Fruit fly (Drosophila melanogaster): ENCODE measurements around the gene CG13073.

Gene CG13073

DNA sequence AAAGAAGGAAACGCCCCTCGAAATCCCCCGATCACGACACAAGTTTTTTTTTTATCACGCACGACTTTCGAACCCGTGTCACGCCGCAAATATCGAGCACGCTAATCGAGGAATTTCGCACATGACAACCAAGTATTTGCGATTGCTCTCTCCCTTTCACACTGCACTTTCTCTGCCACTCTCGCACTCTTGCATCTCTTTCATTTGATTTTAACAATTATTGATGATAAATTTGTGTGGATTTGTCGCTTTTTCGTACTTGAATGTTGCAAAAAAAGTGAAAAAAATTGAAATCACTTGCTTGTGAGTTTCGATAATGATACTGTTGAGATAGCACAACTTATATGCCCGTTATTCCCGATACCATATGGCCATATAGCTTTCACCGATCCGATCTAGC lies at the start of gene CG13073:
TSS of gene CG13073 (minus strand) at position 101 of the 400 bp plus-strand sequence.
- TF ChIP-seq noc (tag; optimal IDR thresholded peaks at IDR 0.05): no peak

DNA sequence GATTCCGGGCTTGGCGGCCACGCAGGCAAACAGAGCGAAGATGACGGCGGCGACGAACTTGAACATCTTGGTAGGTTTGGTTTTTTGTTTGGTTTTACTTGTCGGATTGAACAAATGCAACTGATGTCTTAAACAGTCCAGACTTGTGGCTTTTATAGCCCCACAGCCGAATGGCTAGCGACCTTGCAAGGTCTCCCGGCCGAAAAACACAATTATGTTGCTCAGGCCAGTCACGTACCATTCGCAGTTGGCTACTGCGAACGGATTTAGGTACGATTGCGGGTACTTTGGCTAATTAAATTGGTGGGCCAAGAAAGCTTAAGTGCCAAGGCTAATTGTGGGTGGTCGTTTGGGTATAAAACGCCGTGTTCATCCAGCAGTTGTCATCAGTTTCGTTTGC lies 47.9 kb upstream of the CG13073 start, which contains the start of the genes CG13051 and CG13069:
TSS of gene CG13051 (minus strand) at position 101 of the 400 bp plus-strand sequence.
TSS of gene CG13069 (plus strand) at position 386 of the 400 bp plus-strand sequence.
- no peak for TF ChIP-seq noc (tag; optimal IDR thresholded peaks at IDR 0.05)

DNA sequence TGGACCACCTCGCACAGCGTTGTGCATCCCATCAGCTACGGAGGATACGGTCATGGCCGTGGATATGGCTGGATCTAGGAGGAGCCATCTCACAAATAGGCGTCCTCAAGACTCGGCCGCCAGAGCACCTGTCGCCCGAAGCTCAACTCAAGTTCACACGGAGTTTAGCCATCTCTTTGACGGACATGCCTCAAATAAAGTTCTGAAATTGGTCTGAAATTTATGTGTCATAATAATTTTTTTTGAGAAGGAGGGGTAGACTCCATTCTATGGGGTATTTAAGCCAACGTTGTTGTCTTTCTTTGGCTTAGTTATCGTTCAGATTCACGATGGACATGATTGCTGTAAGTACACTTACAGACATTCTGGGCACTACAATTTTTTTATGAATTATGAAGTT lies 45.9 kb upstream of the CG13073 start, which contains the start of gene CG13070:
TSS of gene CG13070 (plus strand) at position 301 of the 400 bp plus-strand sequence.
- TF ChIP-seq noc (tag; optimal IDR thresholded peaks at IDR 0.05): no peak

dm6 chr3L:16262440-16262839 lies 45.3 kb upstream of the CG13073 start, which contains the start of gene CG13071:
Gene CG13071, plus strand, starts transcription at chr3L:16262740.
- TF ChIP-seq noc (tag; optimal IDR thresholded peaks at IDR 0.05): no peak

dm6 chr3L:16261505-16261904 lies 44.4 kb upstream of the CG13073 start, which contains the start of gene CG34247:
Gene CG34247, minus strand, starts transcription at chr3L:16261605.
- no peak for TF ChIP-seq noc (tag; optimal IDR thresholded peaks at IDR 0.05)

dm6 chr3L:16259552-16259951 lies 42.4 kb upstream of the CG13073 start, which contains the start of gene CG13053:
Gene CG13053, minus strand, starts transcription at chr3L:16259722.
- TF ChIP-seq noc (tag; optimal IDR thresholded peaks at IDR 0.05): no peak

DNA sequence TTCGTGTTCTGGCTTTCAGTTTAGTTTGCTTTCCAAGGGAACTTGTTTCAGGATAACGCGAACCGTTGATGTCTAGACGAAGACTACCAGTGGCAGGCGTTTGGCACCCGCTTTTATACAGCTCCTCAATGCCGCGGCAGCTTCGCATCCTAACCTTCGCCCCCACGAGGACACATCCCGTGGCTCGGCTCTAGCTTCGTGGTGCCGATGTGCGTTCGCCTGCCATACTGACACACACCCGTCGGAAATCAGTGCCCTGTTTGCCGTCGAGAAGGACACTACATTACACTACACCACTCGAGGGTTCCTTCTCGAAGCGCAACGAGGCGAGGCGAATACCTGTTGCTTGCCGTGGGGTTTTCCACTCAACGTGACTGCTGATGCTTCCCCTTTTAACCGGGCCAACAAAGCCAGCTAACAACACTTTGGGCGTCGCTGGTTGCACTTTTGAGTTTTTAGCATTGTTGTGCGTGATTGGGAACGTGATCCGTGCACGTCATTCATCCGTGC lies 40.1 kb upstream of the CG13073 start, which contains the start of gene CG13054:
TSS of gene CG13054 (minus strand) at position 74 of the 510 bp plus-strand sequence.
- TF ChIP-seq noc (tag; optimal IDR thresholded peaks at IDR 0.05): no peak

DNA sequence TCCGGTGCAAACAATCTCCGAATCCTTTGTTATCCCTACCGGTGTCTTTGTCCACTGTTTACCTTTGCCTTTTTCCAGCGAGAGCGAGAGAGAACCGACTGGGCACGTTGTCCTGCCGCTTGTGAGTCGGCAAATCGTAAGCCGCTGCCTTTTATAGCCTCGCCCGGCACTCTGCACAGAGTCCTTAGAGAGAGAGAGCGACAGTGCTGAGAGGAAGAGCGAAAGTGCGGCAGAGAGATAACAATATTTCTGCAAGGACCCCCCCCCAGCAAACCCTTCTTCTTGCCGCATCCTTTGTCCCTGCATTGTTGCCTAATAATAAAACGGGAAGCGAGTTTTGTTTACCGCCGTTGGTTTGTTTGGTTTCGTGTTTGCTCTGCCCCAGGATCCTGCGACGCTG lies 35.2 kb upstream of the CG13073 start, which contains the start of gene CG13055:
TSS of gene CG13055 (minus strand) at position 101 of the 400 bp plus-strand sequence.
- TF ChIP-seq noc (tag; optimal IDR thresholded peaks at IDR 0.05): no peak

dm6 chr3L:16241296-16241695 lies 24.2 kb upstream of the CG13073 start:
- no peak for TF ChIP-seq noc (tag; optimal IDR thresholded peaks at IDR 0.05)

dm6 chr3L:16233850-16234494 lies 16.9 kb upstream of the CG13073 start:
- peak; percentile 10 for TF ChIP-seq noc (tag; optimal IDR thresholded peaks at IDR 0.05)

- no peak for TF ChIP-seq noc (tag; optimal IDR thresholded peaks at IDR 0.05)
Observed at dm6 chr3L:16232924-16233323, 15.8 kb upstream of the CG13073 start, which contains the start of gene Hsc20. Gene Hsc20, plus strand, starts transcription at chr3L:16233127.

dm6 chr3L:16231857-16232256 lies 14.8 kb upstream of the CG13073 start, which contains the start of the genes PDCD-5 and MED10:
Gene PDCD-5, minus strand, starts transcription at chr3L:16232038.
Gene MED10, plus strand, starts transcription at chr3L:16232084.
- no peak for TF ChIP-seq noc (tag; optimal IDR thresholded peaks at IDR 0.05)

- no peak for TF ChIP-seq noc (tag; optimal IDR thresholded peaks at IDR 0.05)
Observed at dm6 chr3L:16228659-16229205, 11.6 kb upstream of the CG13073 start, which contains the start of gene Tmx3. Gene Tmx3, plus strand, starts transcription at chr3L:16229100.

- no peak for TF ChIP-seq noc (tag; optimal IDR thresholded peaks at IDR 0.05)
Observed at dm6 chr3L:16225175-16225574, 8.1 kb upstream of the CG13073 start.

dm6 chr3L:16221800-16222199 lies 4.7 kb upstream of the CG13073 start:
- TF ChIP-seq noc (tag; optimal IDR thresholded peaks at IDR 0.05): no peak

- TF ChIP-seq noc (tag; optimal IDR thresholded peaks at IDR 0.05): no peak
Observed at dm6 chr3L:16221278-16221677, 4.2 kb upstream of the CG13073 start.
